Worm (Caenorhabditis elegans) whole organism, L4 larva: ENCODE results near the gene dhcr-7.
"Not testable (repeated sequence)": the region's sequence is repeated elsewhere in the genome, so short reads cannot be mapped to it uniquely, and the experiment has no call there.

Experiments used
- aha-1 ChIP-seq: fragments of 150-350 bp; peaks from one replicate; lab custom pipeline; 2014; ENCODE audit warnings: missing biosample characterization, missing genetic modification characterization
- aly-2 ChIP-seq: sonication (generic microtip); optimal IDR thresholded peaks from 2 replicates; lab custom pipeline; 2018; ENCODE audit warnings: missing biosample characterization, missing genetic modification characterization
- nhr-77 ChIP-seq: fragments of 150-350 bp; optimal IDR thresholded peaks from 2 replicates; lab custom pipeline; 2014; ENCODE audit warnings: missing biosample characterization, missing genetic modification characterization

ce11 chrV:20513661-20514060 lies 28.5 kb upstream of the dhcr-7 start, which contains the start of gene Y38H6C.8:
- not testable (repeated sequence) for TF ChIP-seq aha-1 (tag; lab: Kevin White, UChicago); nhr-77 (tag; lab: Kevin White, UChicago); aly-2
